Fruit fly (Drosophila melanogaster): Measurements from ENCODE around the gene tnc.

tnc gene

dm6 chr3R:25049383-25049741, 65.2 kb downstream of the tnc start, which contains the start of gene CG11791:
CG11791 (plus strand) TSS chr3R:25049616.
- TF ChIP-seq HLH3B (GFP tag; IDR thresholded peaks at IDR 0.05), result no peak
- no peak for TF ChIP-seq salm (tag; optimal IDR thresholded peaks at IDR 0.05)
- no peak for TF ChIP-seq CG14965 (GFP tag; optimal IDR thresholded peaks at IDR 0.05; ENCODE audit: borderline replicate concordance)
- TF ChIP-seq HLH4C (GFP tag; IDR thresholded peaks at IDR 0.05; ENCODE audit: partially characterized antibody), result no peak
- TF ChIP-seq CG2678 (tag; optimal IDR thresholded peaks at IDR 0.05), result no peak
- no peak for TF ChIP-seq caup (GFP tag; optimal IDR thresholded peaks at IDR 0.05; ENCODE audit: severe bottlenecking)
- TF ChIP-seq esg (GFP tag; conservative IDR thresholded peaks at IDR 0.05), result no peak
- no peak for TF ChIP-seq wdn (GFP tag; IDR thresholded peaks at IDR 0.05)
- TF ChIP-seq phol (tag; optimal IDR thresholded peaks at IDR 0.05), result peak; percentile 6
- TF ChIP-seq CG8089 (GFP tag; optimal IDR thresholded peaks at IDR 0.05), result no peak
- no peak for TF ChIP-seq gt (GFP tag; IDR thresholded peaks at IDR 0.05)
- no peak for TF ChIP-seq Fer2 (tag; optimal IDR thresholded peaks at IDR 0.05)
- peak; percentile 95 for TF ChIP-seq CG1603 (tag; optimal IDR thresholded peaks at IDR 0.05)
- no peak for TF ChIP-seq usp (GFP tag; optimal IDR thresholded peaks at IDR 0.05)
- TF ChIP-seq Hr3 (GFP tag; optimal IDR thresholded peaks at IDR 0.05), result no peak
- no peak for TF ChIP-seq CG11695 (GFP tag; IDR thresholded peaks at IDR 0.05)
- TF ChIP-seq CG30020 (tag; optimal IDR thresholded peaks at IDR 0.05), result peak; percentile 36
- TF ChIP-seq E2f1 (GFP tag; IDR thresholded peaks at IDR 0.05), result no peak
- TF ChIP-seq Scr (GFP tag; IDR thresholded peaks at IDR 0.05; ENCODE audit: partially characterized antibody), result no peak
- TF ChIP-seq CG11093 (GFP tag; IDR thresholded peaks at IDR 0.05), result no peak
- no peak for TF ChIP-seq CTCF (GFP tag; optimal IDR thresholded peaks at IDR 0.05)
- TF ChIP-seq Dip3 (GFP tag; optimal IDR thresholded peaks at IDR 0.05), result no peak
- TF ChIP-seq CG4617 (GFP tag; optimal IDR thresholded peaks at IDR 0.05; ENCODE audit: borderline replicate concordance), result no peak
- no peak for TF ChIP-seq CG9437 (GFP tag; optimal IDR thresholded peaks at IDR 0.05)
- TF ChIP-seq gcm (GFP tag; optimal IDR thresholded peaks at IDR 0.05), result no peak
- no peak for TF ChIP-seq chm (GFP tag; IDR thresholded peaks at IDR 0.05)
- TF ChIP-seq Hsf (GFP tag; optimal IDR thresholded peaks at IDR 0.05), result no peak
- no peak for TF ChIP-seq CG3726 (GFP tag; IDR thresholded peaks at IDR 0.05)
- no peak for TF ChIP-seq Asciz (GFP tag; optimal IDR thresholded peaks at IDR 0.05)
- TF ChIP-seq Taf1 (GFP tag; IDR thresholded peaks at IDR 0.05), result no peak
- peak; percentile 28 for TF ChIP-seq pzg (GFP tag; optimal IDR thresholded peaks at IDR 0.05)
- TF ChIP-seq kni (GFP tag; optimal IDR thresholded peaks at IDR 0.05), result no peak
- TF ChIP-seq CG2129 (GFP tag; IDR thresholded peaks at IDR 0.05; ENCODE audit: partially characterized antibody), result no peak
- TF ChIP-seq CG8359 (GFP tag; optimal IDR thresholded peaks at IDR 0.05; ENCODE audit: borderline replicate concordance), result no peak
- no peak for TF ChIP-seq inv (GFP tag; IDR thresholded peaks at IDR 0.05; ENCODE audit: partially characterized antibody)
- no peak for TF ChIP-seq Ets97D (GFP tag; optimal IDR thresholded peaks at IDR 0.05)
- no peak for TF ChIP-seq Bgb (GFP tag; IDR thresholded peaks at IDR 0.05; ENCODE audit: partially characterized antibody)
- no peak for TF ChIP-seq maf-S (GFP tag; optimal IDR thresholded peaks at IDR 0.05)
- TF ChIP-seq gem (tag; optimal IDR thresholded peaks at IDR 0.05), result no peak
- no peak for TF ChIP-seq CG12744 (GFP tag; optimal IDR thresholded peaks at IDR 0.05)
- peak; percentile 17 for TF ChIP-seq Sin3A (optimal IDR thresholded peaks at IDR 0.05)
- no peak for TF ChIP-seq CG11085 (GFP tag; IDR thresholded peaks at IDR 0.05)
- TF ChIP-seq sens (GFP tag), result no peak
- TF ChIP-seq CG10267 (tag; optimal IDR thresholded peaks at IDR 0.05), result no peak
- no peak for TF ChIP-seq lov (optimal IDR thresholded peaks at IDR 0.05)
- no peak for TF ChIP-seq lov (GFP tag; IDR thresholded peaks at IDR 0.05)
- no peak for TF ChIP-seq sc (optimal IDR thresholded peaks at IDR 0.05)
- no peak for TF ChIP-seq sc (GFP tag; optimal IDR thresholded peaks at IDR 0.05)
- no peak for TF ChIP-seq croc (GFP tag; conservative IDR thresholded peaks at IDR 0.05)
- TF ChIP-seq CG1602 (GFP tag; optimal IDR thresholded peaks at IDR 0.05), result no peak
- TF ChIP-seq cwo (GFP tag; optimal IDR thresholded peaks at IDR 0.05), result no peak
- no peak for TF ChIP-seq HHEX (GFP tag; optimal IDR thresholded peaks at IDR 0.05)
- TF ChIP-seq sima (GFP tag; optimal IDR thresholded peaks at IDR 0.05), result no peak
